Worm (Caenorhabditis elegans): ENCODE results near the gene K05B2.2.

Gene K05B2.2

ce11 chrX:4958986-4959385 is 53.1 kb downstream of the K05B2.2 start:
- TF ChIP-seq efl-1 (optimal IDR thresholded peaks at IDR 0.05), result no peak
- TF ChIP-seq efl-1 (GFP tag; optimal IDR thresholded peaks at IDR 0.05 in 1 of 2), result peak in 1 of 2 experiments; percentile 75
- TF ChIP-seq elt-2 (tag; optimal IDR thresholded peaks at IDR 0.05), result no peak

ce11 chrX:4959440-4959839 is 53.6 kb downstream of the K05B2.2 start:
- TF ChIP-seq dsc-1 (tag; optimal IDR thresholded peaks at IDR 0.05) (peak; percentile 36), rnt-1 (tag; optimal IDR thresholded peaks at IDR 0.05) (peak; percentile 13), hlh-4 (tag; optimal IDR thresholded peaks at IDR 0.05) (no peak), lin-14 (GFP tag; optimal IDR thresholded peaks at IDR 0.05) (peak; percentile 67), efl-1 (optimal IDR thresholded peaks at IDR 0.05) (no peak), efl-1 (GFP tag; optimal IDR thresholded peaks at IDR 0.05 in 1 of 2) (peak in 1 of 2 experiments; percentile 68)

ce11 chrX:4960422-4960821 is 54.5 kb downstream of the K05B2.2 start, which contains the start of gene act-4:
TSS of gene act-4 (plus strand) at chrX:4960621.
- TF ChIP-seq unc-98 (GFP tag; IDR thresholded peaks at IDR 0.05), result 0 out of 2 replicates have a peak, but pooled peaks have one; percentile 15
- TF ChIP-seq swsn-7 (tag; optimal IDR thresholded peaks at IDR 0.05), result peak; percentile 77
- TF ChIP-seq efl-3 (GFP tag; optimal IDR thresholded peaks at IDR 0.05), result no peak
- peak; percentile 79 for TF ChIP-seq nhr-47 (tag; optimal IDR thresholded peaks at IDR 0.05)
- no peak for TF ChIP-seq hlh-17 (GFP tag; optimal IDR thresholded peaks at IDR 0.05; ENCODE audit: borderline replicate concordance)
- TF ChIP-seq C34B4.2 (tag; optimal IDR thresholded peaks at IDR 0.05), result no peak
- peak; percentile 7 for TF ChIP-seq egl-13 (tag; optimal IDR thresholded peaks at IDR 0.05)
- no peak for TF ChIP-seq sptf-1 (tag; optimal IDR thresholded peaks at IDR 0.05)
- TF ChIP-seq nhr-77 (tag; optimal IDR thresholded peaks at IDR 0.05), result no peak
- TF ChIP-seq lir-3 (tag; optimal IDR thresholded peaks at IDR 0.05; ENCODE audit: poor library complexity), result peak; percentile 19
- peak; percentile 20 for TF ChIP-seq C16A3.4 (tag; optimal IDR thresholded peaks at IDR 0.05)
- TF ChIP-seq tlp-1 (tag; optimal IDR thresholded peaks at IDR 0.05), result no peak
- TF ChIP-seq fkh-8 (tag; optimal IDR thresholded peaks at IDR 0.05), result peak; percentile 78
- peak in 1 of 2 experiments; percentile 51 for TF ChIP-seq ztf-11 (tag; optimal IDR thresholded peaks at IDR 0.05)
- peak; percentile 24 for TF ChIP-seq lin-39 (tag; optimal IDR thresholded peaks at IDR 0.05)
- no peak for TF ChIP-seq unc-130 (tag; optimal IDR thresholded peaks at IDR 0.05)
- no peak for TF ChIP-seq ceh-88 (GFP tag; IDR thresholded peaks at IDR 0.05)
- TF ChIP-seq hpl-2 (GFP tag; optimal IDR thresholded peaks at IDR 0.05), result no peak
- TF ChIP-seq nhr-237 (tag; optimal IDR thresholded peaks at IDR 0.05), result no peak
- TF ChIP-seq lsy-2 (tag; optimal IDR thresholded peaks at IDR 0.05), result peak; percentile 53 to 76
- TF ChIP-seq egl-27 (tag; optimal IDR thresholded peaks at IDR 0.05), result peak in 1 of 2 experiments; percentile 39
- peak; percentile 83 for TF ChIP-seq xbp-1 (tag; optimal IDR thresholded peaks at IDR 0.05)
- peak; percentile 18 for TF ChIP-seq fos-1 (tag; optimal IDR thresholded peaks at IDR 0.05)
- TF ChIP-seq ztf-4 (tag; optimal IDR thresholded peaks at IDR 0.05), result peak; percentile 59
- no peak for TF ChIP-seq pag-3 (tag; optimal IDR thresholded peaks at IDR 0.05; ENCODE audit: borderline replicate concordance, insufficient read depth)
- peak; percentile 40 for TF ChIP-seq zip-4 (GFP tag; optimal IDR thresholded peaks at IDR 0.05)
- peak in 1 of 2 experiments; percentile 45 for TF ChIP-seq lin-35 (GFP tag; optimal IDR thresholded peaks at IDR 0.05)
- TF ChIP-seq skn-1 (tag; optimal IDR thresholded peaks at IDR 0.05), result peak; percentile 27
- no peak for TF ChIP-seq F16B12.6 (tag; optimal IDR thresholded peaks at IDR 0.05)
- TF ChIP-seq lin-15B (tag; optimal IDR thresholded peaks at IDR 0.05), result no peak
- no peak for TF ChIP-seq nhr-84 (tag; optimal IDR thresholded peaks at IDR 0.05)
- no peak for TF ChIP-seq ceh-90 (tag; optimal IDR thresholded peaks at IDR 0.05)
- no peak for TF ChIP-seq unc-62 (GFP tag; optimal IDR thresholded peaks at IDR 0.05)
- TF ChIP-seq aly-2 (tag; optimal IDR thresholded peaks at IDR 0.05), result no peak
- peak in 2 of 3 experiments; percentile 17 to 20 for TF ChIP-seq dpl-1 (GFP tag; optimal IDR thresholded peaks at IDR 0.05)
- TF ChIP-seq zag-1 (tag; optimal IDR thresholded peaks at IDR 0.05), result no peak
- TF ChIP-seq fkh-10 (GFP tag; optimal IDR thresholded peaks at IDR 0.05), result peak; percentile 38
- TF ChIP-seq rnt-1 (tag; optimal IDR thresholded peaks at IDR 0.05), result peak; percentile 80
- no peak for TF ChIP-seq alr-1 (tag; optimal IDR thresholded peaks at IDR 0.05; ENCODE audit: borderline replicate concordance)
- peak in 2 of 3 experiments; percentile 29 to 76 for TF ChIP-seq ceh-82 (tag; optimal IDR thresholded peaks at IDR 0.05)
- TF ChIP-seq lin-13 (GFP tag; optimal IDR thresholded peaks at IDR 0.05), result no peak
- peak; percentile 87 for TF ChIP-seq lin-14 (GFP tag; optimal IDR thresholded peaks at IDR 0.05)
- TF ChIP-seq nhr-90 (tag; optimal IDR thresholded peaks at IDR 0.05; ENCODE audit: poor library complexity), result peak; percentile 52
- peak; percentile 87 for TF ChIP-seq dsc-1 (tag; optimal IDR thresholded peaks at IDR 0.05)

Data from whole organism, L1 larva.